Worm (Caenorhabditis elegans): ENCODE data around the gene Y37E11B.2.

The Y37E11B.2 gene

ce11 chrIV:3608547-3609222, 30.4 kb downstream of the Y37E11B.2 start:
- TF ChIP-seq ztf-11 (tag; optimal IDR thresholded peaks at IDR 0.05) (no peak), R02D3.7 (tag; optimal IDR thresholded peaks at IDR 0.05) (no peak), mab-5 (tag; optimal IDR thresholded peaks at IDR 0.05) (no peak), fos-1 (tag; optimal IDR thresholded peaks at IDR 0.05) (no peak), sma-3 (GFP tag; optimal IDR thresholded peaks at IDR 0.05) (no peak), F13H6.1 (tag; optimal IDR thresholded peaks at IDR 0.05) (no peak), nhr-25 (tag; optimal IDR thresholded peaks at IDR 0.05) (no peak), nhr-6 (tag; optimal IDR thresholded peaks at IDR 0.05) (no peak), C34F6.9 (tag; optimal IDR thresholded peaks at IDR 0.05) (no peak), elt-1 (tag; optimal IDR thresholded peaks at IDR 0.05) (no peak), elt-3 (tag; optimal IDR thresholded peaks at IDR 0.05) (no peak), mbf-1 (tag; optimal IDR thresholded peaks at IDR 0.05) (no peak)

- no peak for TF ChIP-seq zag-1 (tag; optimal IDR thresholded peaks at IDR 0.05)
- TF ChIP-seq ama-1 (optimal IDR thresholded peaks at IDR 0.05), result no peak
- no peak for TF ChIP-seq blmp-1 (tag; optimal IDR thresholded peaks at IDR 0.05; ENCODE audit: insufficient read depth)
- TF ChIP-seq lsy-2 (tag; optimal IDR thresholded peaks at IDR 0.05), result no peak
- TF ChIP-seq nhr-12 (tag; optimal IDR thresholded peaks at IDR 0.05), result no peak
- TF ChIP-seq ceh-82 (tag; optimal IDR thresholded peaks at IDR 0.05), result no peak
- TF ChIP-seq mbf-1 (tag; optimal IDR thresholded peaks at IDR 0.05), result no peak
- no peak for TF ChIP-seq nhr-129 (tag; optimal IDR thresholded peaks at IDR 0.05)
- no peak for TF ChIP-seq aly-2 (tag; optimal IDR thresholded peaks at IDR 0.05)
Observed at ce11 chrIV:3610987-3611386, 32.7 kb downstream of the Y37E11B.2 start.

- TF ChIP-seq gmeb-1 (tag; optimal IDR thresholded peaks at IDR 0.05), result peak; percentile 45
- TF ChIP-seq peb-1 (tag; optimal IDR thresholded peaks at IDR 0.05), result no peak
- peak; percentile 43 for TF ChIP-seq sma-3 (GFP tag; optimal IDR thresholded peaks at IDR 0.05)
- peak in 1 of 2 experiments; percentile 64 for TF ChIP-seq mdl-1 (tag; optimal IDR thresholded peaks at IDR 0.05)
- TF ChIP-seq F13H6.1 (tag; optimal IDR thresholded peaks at IDR 0.05), result peak; percentile 63
- TF ChIP-seq crh-2 (tag; optimal IDR thresholded peaks at IDR 0.05), result peak; percentile 66
- peak; percentile 59 for TF ChIP-seq fos-1 (tag; optimal IDR thresholded peaks at IDR 0.05)
- peak; percentile 52 for TF ChIP-seq sma-9 (GFP tag; optimal IDR thresholded peaks at IDR 0.05)
- TF ChIP-seq sma-9 (tag; optimal IDR thresholded peaks at IDR 0.05), result no peak
- TF ChIP-seq lin-13 (GFP tag; optimal IDR thresholded peaks at IDR 0.05), result no peak
Observed at ce11 chrIV:3611845-3612244, 33.6 kb downstream of the Y37E11B.2 start.

- TF ChIP-seq nhr-237 (tag; optimal IDR thresholded peaks at IDR 0.05) (no peak), lin-39 (tag; optimal IDR thresholded peaks at IDR 0.05) (no peak), unc-62 (GFP tag; optimal IDR thresholded peaks at IDR 0.05) (no peak), fos-1 (tag; optimal IDR thresholded peaks at IDR 0.05) (peak; percentile 54), unc-39 (tag; optimal IDR thresholded peaks at IDR 0.05) (no peak), nhr-21 (tag; optimal IDR thresholded peaks at IDR 0.05) (no peak), egl-27 (tag; optimal IDR thresholded peaks at IDR 0.05) (no peak), gmeb-1 (tag; optimal IDR thresholded peaks at IDR 0.05) (no peak), F13H6.1 (tag; optimal IDR thresholded peaks at IDR 0.05) (peak; percentile 39), elt-1 (tag; optimal IDR thresholded peaks at IDR 0.05) (no peak), sma-9 (GFP tag; optimal IDR thresholded peaks at IDR 0.05) (peak; percentile 39), sma-9 (tag; optimal IDR thresholded peaks at IDR 0.05) (no peak), ceh-16 (tag; optimal IDR thresholded peaks at IDR 0.05) (no peak), lin-13 (GFP tag; optimal IDR thresholded peaks at IDR 0.05) (no peak), mab-5 (tag; optimal IDR thresholded peaks at IDR 0.05) (no peak), alr-1 (tag; optimal IDR thresholded peaks at IDR 0.05) (no peak), C34F6.9 (tag; optimal IDR thresholded peaks at IDR 0.05) (no peak), blmp-1 (tag; optimal IDR thresholded peaks at IDR 0.05; ENCODE audit: insufficient read depth) (no peak), sma-3 (GFP tag; optimal IDR thresholded peaks at IDR 0.05) (no peak), crh-2 (tag; optimal IDR thresholded peaks at IDR 0.05) (peak; percentile 50), ztf-1 (GFP tag; conservative IDR thresholded peaks at IDR 0.05) (no peak), ama-1 (optimal IDR thresholded peaks at IDR 0.05) (no peak), mdl-1 (tag; optimal IDR thresholded peaks at IDR 0.05) (no peak), nhr-10 (tag; optimal IDR thresholded peaks at IDR 0.05) (no peak)
Observed at ce11 chrIV:3613022-3613605, 34.9 kb downstream of the Y37E11B.2 start, which contains the start of gene ltah-1.2. TSS of gene ltah-1.2 (minus strand) at chrIV:3613072.
